Worm (Caenorhabditis elegans): ENCODE results near the gene F52D1.2.
A peak's percentile ranks its signal among the peaks of the same experiment; 100 is the strongest.

The F52D1.2 gene

DNA sequence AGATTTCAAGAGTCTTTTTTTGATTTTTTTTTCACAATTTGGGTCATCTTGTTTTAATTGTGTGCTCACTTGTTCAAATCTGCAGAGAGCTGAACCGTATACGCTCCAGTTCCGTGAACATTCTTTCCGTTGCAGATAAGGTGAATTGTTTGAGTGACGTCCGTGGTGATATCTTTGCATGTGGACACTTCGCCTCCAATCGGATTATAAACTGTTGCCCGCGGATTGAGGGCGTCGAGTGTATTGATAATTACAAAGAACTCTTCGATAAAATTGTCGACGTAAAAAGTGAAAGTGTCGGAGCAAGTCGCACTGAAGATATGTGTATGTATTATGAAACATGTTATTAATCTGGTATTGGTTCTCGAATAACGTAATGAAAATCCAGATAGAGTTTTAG lies 26.3 kb downstream of the F52D1.2 start:
- TF ChIP-seq dmd-6 (GFP tag; IDR thresholded peaks at IDR 0.05) (peak; percentile 60; the same call in 1 of the 2 replicates), daf-12 (tag; optimal IDR thresholded peaks at IDR 0.05) (no peak), aha-1 (tag) (peak; percentile 51)

DNA sequence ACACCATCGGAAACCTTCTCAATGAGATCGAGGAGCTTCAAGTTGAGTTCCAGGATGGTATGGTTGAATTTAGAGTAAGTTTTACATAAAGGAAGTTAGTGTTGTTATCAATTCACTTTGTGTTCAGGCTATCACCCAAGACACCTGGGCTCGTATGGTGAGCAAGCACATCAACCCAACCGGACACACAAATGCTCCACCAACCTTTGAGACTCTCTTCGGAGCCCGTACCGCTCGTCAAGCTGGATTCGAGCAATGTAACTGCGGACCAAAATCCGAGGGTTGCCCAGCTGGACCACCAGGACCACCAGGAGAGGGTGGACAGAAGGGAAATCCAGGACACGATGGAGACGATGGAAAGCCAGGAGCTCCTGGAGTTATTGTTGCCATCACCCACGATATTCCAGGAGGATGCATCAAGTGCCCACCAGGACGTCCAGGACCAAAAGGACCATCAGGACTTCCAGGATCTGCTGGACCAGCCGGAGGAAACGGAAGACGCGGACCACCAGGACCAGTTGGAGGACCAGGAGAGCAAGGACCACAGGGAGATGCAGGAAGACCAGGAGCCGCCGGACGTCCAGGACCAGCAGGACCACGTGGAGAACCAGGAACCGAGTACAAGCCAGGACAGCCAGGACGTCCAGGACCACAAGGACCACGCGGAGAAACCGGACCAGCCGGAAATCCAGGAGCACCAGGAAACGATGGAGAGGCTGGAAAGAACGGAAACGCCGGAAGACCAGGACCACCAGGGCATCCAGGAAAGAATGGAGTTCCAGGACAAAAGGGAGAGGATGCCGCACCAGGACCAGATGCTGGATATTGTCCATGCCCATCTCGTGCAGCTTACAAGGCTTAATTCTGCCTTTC lies 28.0 kb downstream of the F52D1.2 start:
- 0 out of 2 replicates have a peak, but pooled peaks have one; percentile 19 for TF ChIP-seq tra-1 (GFP tag; IDR thresholded peaks at IDR 0.05)
- no peak for TF ChIP-seq F26F4.8 (GFP tag; conservative IDR thresholded peaks at IDR 0.05)
- TF ChIP-seq hmg-1.1 (GFP tag; IDR thresholded peaks at IDR 0.05) = 0 out of 2 replicates have a peak, but pooled peaks have one; percentile 14
- no peak for TF ChIP-seq lin-13 (GFP tag; optimal IDR thresholded peaks at IDR 0.05)
- TF ChIP-seq F44E2.7 (GFP tag; IDR thresholded peaks at IDR 0.05) = no peak
- TF ChIP-seq vab-7 (GFP tag; IDR thresholded peaks at IDR 0.05) = no peak
- 0 out of 2 replicates have a peak, but pooled peaks have one; percentile 4 for TF ChIP-seq mdt-29 (GFP tag; IDR thresholded peaks at IDR 0.05)
- TF ChIP-seq mxl-3 (GFP tag; optimal IDR thresholded peaks at IDR 0.05) = peak; percentile 15
- peak; percentile 97 for TF ChIP-seq set-16 (GFP tag; IDR thresholded peaks at IDR 0.05)
- no peak for TF ChIP-seq fkh-10 (GFP tag; optimal IDR thresholded peaks at IDR 0.05)
- peak in 1 of 2 experiments; percentile 99; a peak in 2 of 4 replicates for TF ChIP-seq madf-5 (GFP tag; IDR thresholded peaks at IDR 0.05)
- TF ChIP-seq madf-9 (GFP tag; conservative IDR thresholded peaks at IDR 0.05) = peak; percentile 46; the same call in 1 of the 2 replicates

DNA sequence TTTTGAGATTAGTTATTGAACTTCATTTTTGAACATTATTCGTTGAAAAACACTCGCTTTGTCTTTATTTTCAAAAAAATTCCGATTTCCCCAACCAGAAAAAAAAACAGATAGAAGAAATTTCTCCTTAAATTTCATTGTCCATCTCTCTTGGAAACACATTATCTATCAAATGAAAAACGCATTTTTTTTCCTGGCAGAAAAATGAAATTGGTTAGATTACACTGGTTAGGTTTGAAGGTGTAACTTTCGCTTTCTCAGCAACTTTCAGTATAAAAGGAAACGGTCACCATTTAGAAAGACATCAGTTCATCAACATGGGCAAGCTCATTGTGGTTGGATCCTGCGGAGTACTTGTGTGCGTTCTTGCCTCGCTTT lies 28.6 kb downstream of the F52D1.2 start, which contains the start of gene col-19:
Gene col-19 (plus strand): TSS at position 301 of the 378 bp plus-strand sequence.
- TF ChIP-seq ztf-11 (tag; optimal IDR thresholded peaks at IDR 0.05) (no peak), F49E8.2 (tag; optimal IDR thresholded peaks at IDR 0.05; ENCODE audit: borderline replicate concordance) (no peak), lsy-2 (tag; optimal IDR thresholded peaks at IDR 0.05) (no peak), spr-3 (GFP tag; optimal IDR thresholded peaks at IDR 0.05) (no peak), hlh-11 (tag; optimal IDR thresholded peaks at IDR 0.05) (no peak), hlh-30 (tag; optimal IDR thresholded peaks at IDR 0.05; ENCODE audit: insufficient read depth) (no peak), T26A8.4 (GFP tag; IDR thresholded peaks at IDR 0.05) (no peak), nhr-28 (tag; optimal IDR thresholded peaks at IDR 0.05) (no peak), unc-130 (GFP tag; optimal IDR thresholded peaks at IDR 0.05) (no peak), daf-19 (GFP tag; conservative IDR thresholded peaks at IDR 0.05) (no peak), nhr-41 (GFP tag; IDR thresholded peaks at IDR 0.05) (no peak), jun-1 (tag; optimal IDR thresholded peaks at IDR 0.05) (no peak), ZK337.2 (GFP tag; IDR thresholded peaks at IDR 0.05) (no peak), mxl-2 (GFP tag; conservative IDR thresholded peaks at IDR 0.05) (no peak)

DNA sequence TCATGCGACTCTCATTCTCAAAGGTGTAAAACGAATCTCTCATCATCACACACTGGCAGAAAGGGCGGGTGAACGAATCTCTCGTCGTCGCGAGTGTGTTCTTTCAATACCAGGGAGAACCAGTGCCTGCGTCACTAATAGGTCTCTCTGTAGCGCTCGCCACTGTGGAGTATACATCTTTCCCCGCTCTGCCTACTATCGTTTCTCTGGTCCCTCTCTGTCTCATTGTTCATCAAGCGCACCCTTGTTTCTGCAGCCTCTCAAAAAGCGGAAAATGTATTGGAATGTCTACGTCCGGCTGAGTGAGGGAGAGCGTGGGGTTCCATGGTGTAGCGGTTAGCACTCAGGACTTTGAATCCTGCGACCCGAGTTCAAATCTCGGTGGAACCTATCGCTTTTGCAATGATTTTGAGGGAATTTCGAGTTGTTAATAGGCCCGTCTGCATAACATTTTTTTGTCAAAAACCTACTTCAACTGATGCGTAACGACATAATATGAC lies 39.9 kb downstream of the F52D1.2 start:
- TF ChIP-seq daf-12 (tag; optimal IDR thresholded peaks at IDR 0.05) (no peak), attf-4 (tag; optimal IDR thresholded peaks at IDR 0.05) (no peak), lsy-2 (tag; optimal IDR thresholded peaks at IDR 0.05) (peak; percentile 86 to 88), lin-29 (GFP tag; IDR thresholded peaks at IDR 0.05) (peak; percentile 70), hlh-30 (tag; optimal IDR thresholded peaks at IDR 0.05; ENCODE audit: insufficient read depth) (peak; percentile 83), lin-1 (GFP tag; IDR thresholded peaks at IDR 0.05) (peak; percentile 65), T20F7.1 (GFP tag; optimal IDR thresholded peaks at IDR 0.05) (peak; percentile 85), dpl-1 (GFP tag; optimal IDR thresholded peaks at IDR 0.05) (peak; percentile 60), F44E2.7 (GFP tag; IDR thresholded peaks at IDR 0.05) (no peak), nhr-111 (GFP tag; optimal IDR thresholded peaks at IDR 0.05) (peak; percentile 44), nhr-41 (GFP tag; IDR thresholded peaks at IDR 0.05) (no peak), hmg-1.1 (GFP tag; IDR thresholded peaks at IDR 0.05) (peak; percentile 98), dve-1 (tag; optimal IDR thresholded peaks at IDR 0.05; ENCODE audit: insufficient read depth) (no peak), spr-3 (GFP tag; optimal IDR thresholded peaks at IDR 0.05) (peak; percentile 82), sdz-12 (GFP tag; optimal IDR thresholded peaks at IDR 0.05) (no peak), dmd-6 (GFP tag; IDR thresholded peaks at IDR 0.05) (peak; percentile 77), lin-15B (tag; optimal IDR thresholded peaks at IDR 0.05) (no peak), jun-1 (tag; optimal IDR thresholded peaks at IDR 0.05) (peak; percentile 91), unc-39 (tag; optimal IDR thresholded peaks at IDR 0.05) (no peak), lin-39 (tag; optimal IDR thresholded peaks at IDR 0.05) (no peak), Y48G9A.11 (GFP tag; IDR thresholded peaks at IDR 0.05) (peak; percentile 74), nhr-76 (tag; optimal IDR thresholded peaks at IDR 0.05) (no peak), rbr-2 (tag; optimal IDR thresholded peaks at IDR 0.05) (peak; percentile 97)
